Fruit fly (Drosophila melanogaster) whole organism, embryonic: Measurements from ENCODE around the gene spd-2.

ENCODE experiments used
- Atf-2 ChIP-seq: fragments of 200-800 bp; sonication (Bioruptor generic); optimal IDR thresholded peaks from 2 replicates; lab custom pipeline; 2016; ENCODE audit warnings: missing biosample characterization, missing genetic modification characterization
- BEAF-32 ChIP-seq: fragments of 200-800 bp; sonication (Bioruptor generic); optimal IDR thresholded peaks from 3 replicates; lab custom pipeline; 2017; ENCODE audit warnings: missing biosample characterization, missing genetic modification characterization, mild to moderate bottlenecking, moderate library complexity, missing genetic modification reagents
- CG11247 ChIP-seq: fragments of 200-800 bp; sonication (Bioruptor generic); IDR thresholded peaks from 2 replicates; pipeline ENCODE4 v1.3.6; 2022; ENCODE audit warnings: missing biosample characterization, missing genetic modification characterization
- CG13296 ChIP-seq: fragments of 200-800 bp; sonication (Bioruptor generic); optimal IDR thresholded peaks from 3 replicates; lab custom pipeline; 2018; ENCODE audit warnings: missing biosample characterization, mild to moderate bottlenecking, missing genetic modification characterization
- CG13775 ChIP-seq: fragments of 200-800 bp; sonication (Bioruptor generic); optimal IDR thresholded peaks from 3 replicates; lab custom pipeline; 2017; ENCODE audit warnings: missing biosample characterization, mild to moderate bottlenecking, missing genetic modification characterization
- CG17829 ChIP-seq: fragments of 200-800 bp; optimal IDR thresholded peaks from 2 replicates; lab custom pipeline; 2019; ENCODE audit warnings: missing biosample characterization, mild to moderate bottlenecking, missing genetic modification characterization, moderate library complexity
- CG34376 ChIP-seq: fragments of 200-800 bp; sonication (Bioruptor generic); optimal IDR thresholded peaks from 2 replicates; lab custom pipeline; 2018; ENCODE audit warnings: missing biosample characterization, mild to moderate bottlenecking, missing genetic modification characterization
- CG4854 ChIP-seq: fragments of 200-800 bp; sonication (Bioruptor generic); optimal IDR thresholded peaks from 2 replicates; lab custom pipeline; 2016; ENCODE audit warnings: missing biosample characterization, missing genetic modification characterization, inconsistent platforms
- CG6765 ChIP-seq: fragments of 200-800 bp; sonication (Bioruptor generic); optimal IDR thresholded peaks from 3 replicates; lab custom pipeline; 2017; ENCODE audit warnings: missing biosample characterization, mild to moderate bottlenecking, missing genetic modification characterization
- CG7928 ChIP-seq: fragments of 200-800 bp; sonication (Bioruptor generic); optimal IDR thresholded peaks from 2 replicates; lab custom pipeline; 2017; ENCODE audit warnings: missing biosample characterization, mild to moderate bottlenecking, missing genetic modification characterization
- CG8944 ChIP-seq: fragments of 200-800 bp; sonication (Bioruptor generic); optimal IDR thresholded peaks from 3 replicates; lab custom pipeline; 2016; ENCODE audit warnings: missing biosample characterization, missing genetic modification characterization
- CG9437 ChIP-seq: fragments of 200-800 bp; sonication (Bioruptor generic); optimal IDR thresholded peaks from 2 replicates; lab custom pipeline; 2018; ENCODE audit warnings: missing biosample characterization, mild to moderate bottlenecking, missing genetic modification characterization
- CG9609 ChIP-seq: fragments of 200-800 bp; sonication (Bioruptor generic); optimal IDR thresholded peaks from 3 replicates; lab custom pipeline; 2016; ENCODE audit warnings: missing biosample characterization, missing genetic modification characterization
- CG9876 ChIP-seq: fragments of 200-800 bp; sonication (Bioruptor generic); optimal IDR thresholded peaks from 2 replicates; lab custom pipeline; 2016; ENCODE audit warnings: missing biosample characterization, missing genetic modification characterization
- Dip2 ChIP-seq: fragments of 200-800 bp; sonication (Bioruptor generic); IDR thresholded peaks from 2 replicates; pipeline ENCODE4 v1.3.6; 2022; ENCODE audit warnings: missing biosample characterization, missing genetic modification characterization
- Dip3 ChIP-seq: fragments of 200-800 bp; sonication (Bioruptor generic); optimal IDR thresholded peaks from 3 replicates; lab custom pipeline; 2016; ENCODE audit warnings: missing biosample characterization, missing genetic modification characterization
- Ets65A ChIP-seq: fragments of 200-800 bp; sonication (Bioruptor generic); peaks from one replicate; lab custom pipeline; 2016; ENCODE audit warnings: missing biosample characterization, missing genetic modification characterization
- Ets97D ChIP-seq: fragments of 200-800 bp; sonication (Bioruptor generic); optimal IDR thresholded peaks from 3 replicates; lab custom pipeline; 2016; ENCODE audit warnings: missing biosample characterization, missing genetic modification characterization
- Hand ChIP-seq: fragments of 200-800 bp; sonication (Bioruptor generic); optimal IDR thresholded peaks from 2 replicates; lab custom pipeline; 2017; ENCODE audit warnings: mild to moderate bottlenecking, missing biosample characterization, missing genetic modification reagents, missing genetic modification characterization
- Hmr ChIP-seq: fragments of 200-800 bp; sonication (Bioruptor generic); optimal IDR thresholded peaks from 3 replicates; lab custom pipeline; 2017; ENCODE audit warnings: mild to moderate bottlenecking, missing biosample characterization, missing genetic modification reagents, missing genetic modification characterization
- MBD-R2 ChIP-seq: fragments of 200-800 bp; sonication (Bioruptor generic); IDR thresholded peaks from 2 replicates; pipeline ENCODE4 v1.3.6; 2022; ENCODE audit warnings: missing biosample characterization, missing genetic modification characterization
- NK7.1 ChIP-seq: fragments of 200-800 bp; sonication (Bioruptor generic); optimal IDR thresholded peaks from 3 replicates; lab custom pipeline; 2016; ENCODE audit warnings: missing biosample characterization, missing genetic modification characterization
- Nf-YC ChIP-seq: fragments of 200-800 bp; optimal IDR thresholded peaks from 3 replicates; lab custom pipeline; 2019; ENCODE audit warnings: missing biosample characterization, mild to moderate bottlenecking, missing genetic modification characterization, moderate library complexity
- Opbp ChIP-seq: fragments of 200-800 bp; sonication (Bioruptor generic); IDR thresholded peaks from 3 replicates; pipeline ENCODE4 v1.3.6; 2022; ENCODE audit warnings: missing biosample characterization, missing genetic modification characterization; ENCODE audit not compliant: partially characterized antibody
- Rx ChIP-seq: fragments of 200-800 bp; sonication (Bioruptor generic); IDR thresholded peaks from 2 replicates; pipeline ENCODE4 v1.3.6; 2022; ENCODE audit warnings: missing biosample characterization, missing genetic modification characterization
- Sry-β ChIP-seq: fragments of 200-800 bp; sonication (Bioruptor generic); optimal IDR thresholded peaks from 2 replicates; lab custom pipeline; 2018; ENCODE audit warnings: missing biosample characterization, mild to moderate bottlenecking, missing genetic modification characterization, moderate library complexity
- YL-1 ChIP-seq: fragments of 200-800 bp; sonication (Bioruptor generic); optimal IDR thresholded peaks from 3 replicates; lab custom pipeline; 2017; ENCODE audit warnings: missing biosample characterization, mild to moderate bottlenecking, missing genetic modification characterization
- al ChIP-seq: fragments of 200-800 bp; sonication (Bioruptor generic); IDR thresholded peaks from 2 replicates; pipeline ENCODE4 v1.3.6; 2022; ENCODE audit warnings: missing biosample characterization, missing genetic modification characterization
- cas ChIP-seq: fragments of 200-800 bp; sonication (Bioruptor generic); IDR thresholded peaks from 2 replicates; pipeline ENCODE4 v1.3.6; 2022; ENCODE audit warnings: missing biosample characterization, missing genetic modification characterization
- chn ChIP-seq: fragments of 200-800 bp; sonication (Bioruptor generic); optimal IDR thresholded peaks from 2 replicates; lab custom pipeline; 2016; ENCODE audit warnings: missing biosample characterization, missing genetic modification characterization
- crol ChIP-seq: fragments of 200-800 bp; sonication (Bioruptor generic); IDR thresholded peaks from 2 replicates; pipeline ENCODE4 v1.3.6; 2022; ENCODE audit warnings: missing biosample characterization, missing genetic modification characterization
- danr ChIP-seq: fragments of 200-800 bp; sonication (Bioruptor generic); IDR thresholded peaks from 2 replicates; pipeline ENCODE4 v1.3.6; 2022; ENCODE audit warnings: missing biosample characterization, missing genetic modification characterization
- dimm ChIP-seq: fragments of 200-800 bp; sonication (Bioruptor generic); IDR thresholded peaks from 2 replicates; pipeline ENCODE4 v1.3.6; 2022; ENCODE audit warnings: missing biosample characterization, missing genetic modification characterization
- dysf ChIP-seq: fragments of 200-800 bp; sonication (Bioruptor generic); IDR thresholded peaks from 3 replicates; pipeline ENCODE4 v1.3.6; 2022; ENCODE audit warnings: missing biosample characterization, missing genetic modification characterization
- fd64A ChIP-seq: fragments of 200-800 bp; sonication (Bioruptor generic); optimal IDR thresholded peaks from 3 replicates; lab custom pipeline; 2018; ENCODE audit warnings: missing biosample characterization, mild to moderate bottlenecking, missing genetic modification characterization
- h ChIP-seq: fragments of >200 bp; optimal IDR thresholded peaks from 2 replicates; lab custom pipeline; 2017
- ham ChIP-seq: fragments of 200-800 bp; sonication (Bioruptor generic); IDR thresholded peaks from 2 replicates; pipeline ENCODE4 v1.3.6; 2022; ENCODE audit warnings: missing biosample characterization, missing genetic modification characterization
- jigr1 ChIP-seq: fragments of 200-800 bp; sonication (Bioruptor generic); IDR thresholded peaks from 3 replicates; pipeline ENCODE4 v1.3.6; 2022; ENCODE audit warnings: missing biosample characterization, missing genetic modification characterization
- lab ChIP-seq: fragments of 200-800 bp; sonication (Bioruptor generic); optimal IDR thresholded peaks from 3 replicates; lab custom pipeline; 2017; ENCODE audit warnings: missing biosample characterization, missing genetic modification characterization, mild to moderate bottlenecking, moderate library complexity, missing genetic modification reagents
- lov ChIP-seq, 2 experiments: fragments of 200-800 bp in 1 of 2; fragments of >200 bp in 1 of 2; sonication (Bioruptor generic) in 1 of 2; IDR thresholded peaks in 1 of 2; optimal IDR thresholded peaks in 1 of 2; 2 replicates in 1 of 2; 3 replicates in 1 of 2; pipeline versions ENCODE4 v1.3.6 to Lab custom; 2017 to 2022; ENCODE audit warnings: missing biosample characterization in 1 of 2, missing genetic modification characterization in 1 of 2
- luna ChIP-seq: fragments of 200-800 bp; sonication (Bioruptor generic); optimal IDR thresholded peaks from 2 replicates; lab custom pipeline; 2016; ENCODE audit warnings: missing biosample characterization, missing genetic modification characterization
- mirr ChIP-seq: fragments of 200-800 bp; sonication (Bioruptor generic); optimal IDR thresholded peaks from 3 replicates; lab custom pipeline; 2018; ENCODE audit warnings: missing biosample characterization, mild to moderate bottlenecking, missing genetic modification characterization
- odd ChIP-seq: fragments of 200-800 bp; sonication (Bioruptor generic); optimal IDR thresholded peaks from 2 replicates; lab custom pipeline; 2017; ENCODE audit warnings: missing biosample characterization, mild to moderate bottlenecking, missing genetic modification characterization
- org-1 ChIP-seq: fragments of 200-800 bp; sonication (Bioruptor generic); optimal IDR thresholded peaks from 2 replicates; lab custom pipeline; 2017; ENCODE audit warnings: missing biosample characterization, missing genetic modification characterization
- phol ChIP-seq: fragments of 200-800 bp; sonication (Bioruptor generic); optimal IDR thresholded peaks from 3 replicates; lab custom pipeline; 2018; ENCODE audit warnings: missing biosample characterization, mild to moderate bottlenecking, missing genetic modification characterization, moderate library complexity
- pita ChIP-seq: fragments of 200-800 bp; sonication (Bioruptor generic); optimal IDR thresholded peaks from 2 replicates; lab custom pipeline; 2017; ENCODE audit warnings: missing biosample characterization, mild to moderate bottlenecking, missing genetic modification characterization
- ranshi ChIP-seq: fragments of 200-800 bp; sonication (Bioruptor generic); IDR thresholded peaks from 2 replicates; pipeline ENCODE4 v1.3.6; 2022; ENCODE audit warnings: missing biosample characterization, missing genetic modification characterization
- run ChIP-seq: fragments of 200-800 bp; sonication (Bioruptor generic); optimal IDR thresholded peaks from 3 replicates; lab custom pipeline; 2018; ENCODE audit warnings: missing biosample characterization, mild to moderate bottlenecking, missing genetic modification characterization
- salm ChIP-seq: fragments of 200-800 bp; sonication (Bioruptor generic); optimal IDR thresholded peaks from 2 replicates; lab custom pipeline; 2018; ENCODE audit warnings: missing biosample characterization, mild to moderate bottlenecking, missing genetic modification characterization
- slou ChIP-seq: fragments of 200-800 bp; sonication (Bioruptor generic); optimal IDR thresholded peaks from 3 replicates; lab custom pipeline; 2016; ENCODE audit warnings: missing biosample characterization, missing genetic modification characterization
- ssp ChIP-seq: fragments of 200-800 bp; sonication (Bioruptor generic); IDR thresholded peaks from 2 replicates; pipeline ENCODE4 v1.3.6; 2022; ENCODE audit warnings: missing biosample characterization, missing genetic modification characterization
- toy ChIP-seq: fragments of 200-800 bp; sonication (Bioruptor generic); IDR thresholded peaks from 2 replicates; pipeline ENCODE4 v1.3.6; 2022; ENCODE audit warnings: missing biosample characterization, missing genetic modification characterization
- z ChIP-seq: fragments of 200-800 bp; sonication (Bioruptor generic); IDR thresholded peaks from 3 replicates; pipeline ENCODE4 v1.3.6; 2022; ENCODE audit warnings: missing biosample characterization, missing genetic modification characterization

spd-2 gene

DNA sequence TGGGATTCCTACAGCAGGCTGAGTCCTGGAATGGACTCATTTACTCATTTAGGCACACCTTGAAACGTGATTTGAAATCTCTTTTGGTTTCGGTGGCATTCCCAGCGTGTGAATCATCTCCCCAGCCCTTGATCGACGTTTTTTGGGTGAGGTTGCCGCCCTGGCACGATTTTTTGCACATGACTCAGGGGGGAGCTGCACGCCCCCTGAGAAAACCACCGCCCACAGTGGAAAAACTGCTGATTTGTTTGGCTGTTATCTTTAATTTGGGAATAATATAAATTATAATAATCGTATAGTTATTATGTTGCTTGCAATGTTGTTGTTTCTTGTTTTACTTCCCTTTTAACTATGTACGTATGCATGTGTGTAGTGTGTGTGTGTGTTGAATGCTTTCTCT is 18.2 kb upstream of the spd-2 start (continued):
- no peak for TF ChIP-seq ranshi (GFP tag; lab: Robert Waterston, UW)
- TF ChIP-seq salm (tag; lab: Kevin White, UChicago), result no peak
- no peak for TF ChIP-seq Dip2
- no peak for TF ChIP-seq dimm (GFP tag; lab: Robert Waterston, UW)
- TF ChIP-seq CG17829 (tag; lab: Kevin White, UChicago), result no peak
- no peak for TF ChIP-seq Ets97D
- 0 out of 2 replicates have a peak, but pooled peaks have one; percentile 31 for TF ChIP-seq al
- TF ChIP-seq Sry-β (GFP tag; lab: Kevin White, UChicago), result no peak
- TF ChIP-seq CG4854 (GFP tag; lab: Kevin White, UChicago), result no peak
- TF ChIP-seq Dip3, result no peak
- peak; percentile 13 for TF ChIP-seq Ets65A (GFP tag; lab: Kevin White, UChicago)
- TF ChIP-seq CG8944, result no peak
- TF ChIP-seq CG9876 (GFP tag; lab: Kevin White, UChicago), result no peak
- no peak for TF ChIP-seq Hand (GFP tag; lab: Kevin White, UChicago)
- TF ChIP-seq CG34376 (GFP tag; lab: Kevin White, UChicago), result peak; percentile 27
- no peak for TF ChIP-seq dysf
- TF ChIP-seq z (GFP tag; lab: Robert Waterston, UW), result no peak
- no peak for TF ChIP-seq Opbp (GFP tag; lab: Robert Waterston, UW)
- peak; percentile 88 for TF ChIP-seq CG7928 (GFP tag; lab: Kevin White, UChicago)
- TF ChIP-seq Hmr (GFP tag; lab: Kevin White, UChicago), result peak; percentile 5
- peak; percentile 6 for TF ChIP-seq CG13775
- TF ChIP-seq danr, result no peak
- no peak for TF ChIP-seq CG9609
- no peak for TF ChIP-seq ham (GFP tag; lab: Robert Waterston, UW)
- no peak for TF ChIP-seq run (tag; lab: Kevin White, UChicago)
- no peak for TF ChIP-seq slou
- TF ChIP-seq chn (GFP tag; lab: Kevin White, UChicago), result no peak
- TF ChIP-seq luna, result no peak
- no peak for TF ChIP-seq NK7.1 (GFP tag; lab: Kevin White, UChicago)
- TF ChIP-seq lov (optimal IDR thresholded peaks at IDR 0.05; lab: Kevin White, UChicago), result no peak
- no peak for TF ChIP-seq lov (GFP tag; IDR thresholded peaks at IDR 0.05; lab: Robert Waterston, UW)
- TF ChIP-seq YL-1 (GFP tag; lab: Kevin White, UChicago), result no peak
- TF ChIP-seq phol, result no peak
- TF ChIP-seq Rx (GFP tag; lab: Robert Waterston, UW), result no peak
- TF ChIP-seq pita (GFP tag; lab: Kevin White, UChicago), result no peak
- peak; percentile 25; the same call in 1 of the 2 replicates for TF ChIP-seq MBD-R2 (GFP tag; lab: Robert Waterston, UW)
- TF ChIP-seq CG9437 (GFP tag; lab: Kevin White, UChicago), result no peak
- TF ChIP-seq CG6765 (GFP tag; lab: Kevin White, UChicago), result no peak
- TF ChIP-seq BEAF-32 (GFP tag; lab: Kevin White, UChicago), result no peak
- no peak for TF ChIP-seq mirr
- TF ChIP-seq Nf-YC (tag; lab: Kevin White, UChicago), result no peak
- TF ChIP-seq ssp, result no peak
- TF ChIP-seq crol (GFP tag; lab: Robert Waterston, UW), result peak; percentile 59
- TF ChIP-seq toy, result no peak
- TF ChIP-seq cas (GFP tag; lab: Robert Waterston, UW), result no peak
- no peak for TF ChIP-seq org-1 (GFP tag; lab: Kevin White, UChicago)
- no peak for TF ChIP-seq CG11247
- TF ChIP-seq odd (GFP tag; lab: Kevin White, UChicago), result no peak
- peak; percentile 43 for TF ChIP-seq lab (GFP tag; lab: Kevin White, UChicago)
- no peak for TF ChIP-seq Atf-2 (GFP tag; lab: Kevin White, UChicago)
- no peak for TF ChIP-seq fd64A
- TF ChIP-seq jigr1 (GFP tag; lab: Robert Waterston, UW), result no peak
- no peak for TF ChIP-seq CG13296 (GFP tag; lab: Kevin White, UChicago)
- TF ChIP-seq h, result no peak
